Fruit fly (Drosophila melanogaster): Measurements from ENCODE around the gene Tbc1d15-17.

DNA sequence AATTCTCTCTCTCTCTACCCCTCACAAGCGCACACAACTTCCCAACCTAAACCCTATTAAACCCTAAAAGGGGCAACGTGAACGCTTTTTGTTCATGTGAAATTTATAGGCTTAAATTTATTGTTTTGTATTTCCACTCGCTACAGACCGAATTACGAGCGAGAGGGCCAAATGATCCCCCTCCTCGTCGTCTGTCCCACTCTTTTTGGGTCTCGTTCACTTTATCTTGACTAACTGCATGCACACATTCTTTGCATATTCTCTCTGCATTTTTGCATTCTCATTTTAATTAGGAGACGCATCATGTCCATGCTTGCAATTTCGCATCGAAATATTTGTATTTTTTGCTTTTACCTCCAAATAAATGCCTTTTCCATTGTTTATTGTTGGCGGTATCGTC, 14.2 kb downstream of the Tbc1d15-17 start:
- TF ChIP-seq D1 (tag; optimal IDR thresholded peaks at IDR 0.05): no peak
- TF ChIP-seq CG9948 (tag; optimal IDR thresholded peaks at IDR 0.05): no peak
- no peak for TF ChIP-seq CG14655 (GFP tag; optimal IDR thresholded peaks at IDR 0.05)
- TF ChIP-seq EcR (GFP tag; optimal IDR thresholded peaks at IDR 0.05): no peak
- no peak for TF ChIP-seq Snoo (tag; optimal IDR thresholded peaks at IDR 0.05)
- TF ChIP-seq CG12605 (GFP tag; IDR thresholded peaks at IDR 0.05): no peak
